Worm (Caenorhabditis elegans): Measurements from ENCODE around the gene Y40H4A.2.
A peak's percentile ranks its signal among the peaks of the same experiment; 100 is the strongest.

DNA sequence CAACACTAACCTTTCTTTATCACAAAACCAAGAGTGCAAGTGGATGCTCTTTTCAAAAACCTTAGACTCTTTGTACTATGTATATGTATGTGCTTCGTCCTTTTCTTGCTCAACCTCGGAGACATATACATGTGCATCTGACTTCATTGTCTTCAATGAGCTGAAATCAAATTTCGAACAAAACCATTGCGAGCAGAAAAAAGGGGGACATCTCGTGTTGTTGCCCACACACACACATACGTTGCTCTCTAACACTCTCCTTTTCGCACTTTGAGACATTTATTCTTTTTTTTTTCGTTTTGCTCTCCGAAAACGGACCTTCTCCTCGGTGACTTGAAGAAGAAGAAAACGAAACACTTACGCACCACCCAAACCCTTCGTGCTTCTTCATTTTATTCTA lies 35.1 kb upstream of the Y40H4A.2 start:
- TF ChIP-seq ama-1 (optimal IDR thresholded peaks at IDR 0.05) (no peak), unc-39 (tag; optimal IDR thresholded peaks at IDR 0.05) (no peak), madf-9 (GFP tag; conservative IDR thresholded peaks at IDR 0.05) (no peak), lin-39 (tag; optimal IDR thresholded peaks at IDR 0.05) (no peak), lsy-2 (tag; optimal IDR thresholded peaks at IDR 0.05) (no peak), mep-1 (tag; optimal IDR thresholded peaks at IDR 0.05) (no peak), mdl-1 (tag; optimal IDR thresholded peaks at IDR 0.05) (no peak), fkh-10 (GFP tag; optimal IDR thresholded peaks at IDR 0.05) (peak; percentile 82), snpc-4 (tag; optimal IDR thresholded peaks at IDR 0.05) (no peak), F49E8.2 (tag; optimal IDR thresholded peaks at IDR 0.05; ENCODE audit: borderline replicate concordance) (no peak), nhr-76 (tag; optimal IDR thresholded peaks at IDR 0.05) (no peak), cey-2 (tag; optimal IDR thresholded peaks at IDR 0.05; ENCODE audit: borderline replicate concordance, insufficient read depth) (no peak), F37D6.2 (tag; optimal IDR thresholded peaks at IDR 0.05) (no peak), madf-5 (GFP tag; IDR thresholded peaks at IDR 0.05) (no peak)
